Worm (Caenorhabditis elegans) whole organism, midembryonic: ENCODE results near the gene srv-6.

Experiments used
- T22C8.4 ChIP-seq: fragments of 200-800 bp; sonication (Bioruptor generic); IDR thresholded peaks from 2 replicates; pipeline ENCODE4 v1.3.6; 2022; ENCODE audit warnings: missing genetic modification characterization, missing compliant biosample characterization
- flt-1 ChIP-seq: fragments of 200-800 bp; sonication (Bioruptor generic); IDR thresholded peaks from 2 replicates; pipeline ENCODE4 v1.3.6; 2022; ENCODE audit warnings: missing genetic modification characterization, missing compliant biosample characterization
- tab-1 ChIP-seq: fragments of 200-800 bp; sonication (Bioruptor generic); IDR thresholded peaks from 2 replicates; pipeline ENCODE4 v1.3.6; 2022; ENCODE audit warnings: missing genetic modification characterization, missing compliant biosample characterization
- ztf-29 ChIP-seq: fragments of 200-800 bp; sonication (Bioruptor generic); IDR thresholded peaks from 2 replicates; pipeline ENCODE4 v1.3.6; 2022; ENCODE audit warnings: missing genetic modification reagents, missing genetic modification characterization, missing compliant biosample characterization

srv-6 gene

DNA sequence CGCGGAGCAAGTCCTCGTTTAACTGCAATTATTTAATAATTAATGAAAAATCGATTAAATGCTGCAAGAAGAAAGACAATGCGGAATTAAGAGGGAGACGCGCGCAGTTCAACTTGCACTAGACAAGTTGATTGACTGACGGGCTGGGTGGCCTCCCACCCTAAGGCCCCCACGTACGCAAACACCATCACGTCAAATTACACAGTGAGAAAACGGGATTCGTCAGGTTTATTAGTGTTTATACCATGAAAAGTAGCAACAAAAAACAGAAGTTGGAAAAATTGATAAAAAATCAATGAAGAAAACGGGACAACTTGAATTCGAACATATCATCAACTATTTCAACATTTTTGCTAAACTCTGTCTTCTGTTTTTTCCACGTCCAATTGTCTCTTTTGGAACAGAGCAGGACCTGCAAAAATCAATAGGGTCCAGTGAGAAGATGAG is 50.7 kb downstream of the srv-6 start:
- TF ChIP-seq flt-1 (GFP tag; lab: Robert Waterston, UW) (no peak), ztf-29 (GFP tag; lab: Robert Waterston, UW) (0 out of 2 replicates have a peak, but pooled peaks have one; percentile 29), T22C8.4 (peak; percentile 35; the same call in 1 of the 2 replicates), tab-1 (GFP tag; lab: Robert Waterston, UW) (peak; percentile 55; the same call in 1 of the 2 replicates)
